Fruit fly (Drosophila melanogaster) whole organism, embryonic: Measurements from ENCODE around the gene Tao.

Experiments
- Asciz ChIP-seq: fragments of 200-800 bp; sonication (Bioruptor generic); optimal IDR thresholded peaks from 2 replicates; lab custom pipeline; 2017; ENCODE audit warnings: missing biosample characterization, mild to moderate bottlenecking, missing genetic modification characterization, missing genetic modification reagents
- Atf-2 ChIP-seq: fragments of 200-800 bp; sonication (Bioruptor generic); optimal IDR thresholded peaks from 2 replicates; lab custom pipeline; 2016; ENCODE audit warnings: missing biosample characterization, missing genetic modification characterization
- Atf6 ChIP-seq: fragments of 200-800 bp; sonication (Bioruptor generic); IDR thresholded peaks from 2 replicates; pipeline ENCODE4 v1.3.6; 2022; ENCODE audit warnings: missing biosample characterization, missing genetic modification characterization
- Bteb2 ChIP-seq: fragments of 200-800 bp; sonication (Bioruptor generic); optimal IDR thresholded peaks from 2 replicates; lab custom pipeline; 2016; ENCODE audit warnings: missing biosample characterization, missing genetic modification characterization
- CG10979 ChIP-seq: fragments of 200-800 bp; sonication (Bioruptor generic); optimal IDR thresholded peaks from 2 replicates; lab custom pipeline; 2018; ENCODE audit warnings: missing biosample characterization, mild to moderate bottlenecking, missing genetic modification characterization, moderate library complexity
- CG11247 ChIP-seq: fragments of 200-800 bp; sonication (Bioruptor generic); IDR thresholded peaks from 2 replicates; pipeline ENCODE4 v1.3.6; 2022; ENCODE audit warnings: missing biosample characterization, missing genetic modification characterization
- CG11504 ChIP-seq: fragments of 200-800 bp; sonication (Bioruptor generic); optimal IDR thresholded peaks from 3 replicates; lab custom pipeline; 2019; ENCODE audit warnings: missing biosample characterization, mild to moderate bottlenecking, missing genetic modification characterization, moderate library complexity
- CG11560 ChIP-seq: fragments of 200-800 bp; sonication (Bioruptor generic); IDR thresholded peaks from 3 replicates; pipeline ENCODE4 v1.3.6; 2022; ENCODE audit warnings: missing biosample characterization, missing genetic modification characterization
- CG12942 ChIP-seq: fragments of 200-800 bp; sonication (Bioruptor generic); optimal IDR thresholded peaks from 3 replicates; lab custom pipeline; 2016; ENCODE audit warnings: missing biosample characterization, missing genetic modification characterization
- CG14965 ChIP-seq: fragments of 200-800 bp; sonication (Bioruptor generic); optimal IDR thresholded peaks from 2 replicates; lab custom pipeline; 2016; ENCODE audit warnings: missing biosample characterization, missing genetic modification characterization, borderline replicate concordance
- CG15514 ChIP-seq: fragments of 200-800 bp; sonication (Bioruptor generic); optimal IDR thresholded peaks from 3 replicates; lab custom pipeline; 2017; ENCODE audit warnings: missing biosample characterization, missing genetic modification characterization, mild to moderate bottlenecking, moderate library complexity, missing genetic modification reagents
- CG15601 ChIP-seq: fragments of 200-800 bp; sonication (Bioruptor generic); optimal IDR thresholded peaks from 3 replicates; lab custom pipeline; 2019; ENCODE audit warnings: missing biosample characterization, mild to moderate bottlenecking, missing genetic modification characterization, moderate library complexity
- CG17361 ChIP-seq: fragments of 200-800 bp; sonication (Bioruptor generic); IDR thresholded peaks from 3 replicates; pipeline ENCODE4 v1.3.6; 2022; ENCODE audit warnings: missing biosample characterization, missing genetic modification characterization
- CG17912 ChIP-seq: fragments of 200-800 bp; sonication (Bioruptor generic); optimal IDR thresholded peaks from 2 replicates; lab custom pipeline; 2018; ENCODE audit warnings: missing biosample characterization, mild to moderate bottlenecking, missing genetic modification characterization
- CG2116 ChIP-seq: fragments of 200-800 bp; sonication (Bioruptor generic); optimal IDR thresholded peaks from 3 replicates; lab custom pipeline; 2018; ENCODE audit warnings: missing biosample characterization, mild to moderate bottlenecking, missing genetic modification characterization
- CG30403 ChIP-seq: fragments of 200-800 bp; sonication (Bioruptor generic); optimal IDR thresholded peaks from 3 replicates; lab custom pipeline; 2016; ENCODE audit warnings: missing biosample characterization, missing genetic modification characterization
- CG3065 ChIP-seq: fragments of 200-800 bp; sonication (Bioruptor generic); optimal IDR thresholded peaks from 2 replicates; lab custom pipeline; 2016; ENCODE audit warnings: missing biosample characterization, missing genetic modification characterization
- CG3407 ChIP-seq: fragments of 200-800 bp; sonication (Bioruptor generic); optimal IDR thresholded peaks from 2 replicates; lab custom pipeline; 2018; ENCODE audit warnings: missing biosample characterization, mild to moderate bottlenecking, missing genetic modification characterization
- CG34376 ChIP-seq: fragments of 200-800 bp; sonication (Bioruptor generic); optimal IDR thresholded peaks from 2 replicates; lab custom pipeline; 2018; ENCODE audit warnings: missing biosample characterization, mild to moderate bottlenecking, missing genetic modification characterization
- CG43689 ChIP-seq: fragments of 200-800 bp; sonication (Bioruptor generic); IDR thresholded peaks from 2 replicates; pipeline ENCODE4 v1.3.6; 2022; ENCODE audit warnings: missing biosample characterization, missing genetic modification characterization
- CG4404 ChIP-seq: fragments of 200-800 bp; sonication (Bioruptor generic); IDR thresholded peaks from 2 replicates; pipeline ENCODE4 v1.3.6; 2022; ENCODE audit warnings: missing biosample characterization, missing genetic modification characterization
- CG6689 ChIP-seq: fragments of 200-800 bp; sonication (Bioruptor generic); IDR thresholded peaks from 2 replicates; pipeline ENCODE4 v1.3.6; 2022; ENCODE audit warnings: missing biosample characterization, missing genetic modification characterization
- CG8359 ChIP-seq: fragments of 200-800 bp; sonication (Bioruptor generic); optimal IDR thresholded peaks from 2 replicates; lab custom pipeline; 2017; ENCODE audit warnings: missing biosample characterization, mild to moderate bottlenecking, missing genetic modification characterization, borderline replicate concordance
- CG9876 ChIP-seq: fragments of 200-800 bp; sonication (Bioruptor generic); optimal IDR thresholded peaks from 2 replicates; lab custom pipeline; 2016; ENCODE audit warnings: missing biosample characterization, missing genetic modification characterization
- CoRest ChIP-seq: fragments of 200-800 bp; sonication (Bioruptor generic); optimal IDR thresholded peaks from 3 replicates; lab custom pipeline; 2018; ENCODE audit warnings: missing biosample characterization, mild to moderate bottlenecking, missing genetic modification characterization, moderate library complexity
- E2f2 ChIP-seq: fragments of 200-800 bp; sonication (Bioruptor generic); IDR thresholded peaks from 2 replicates; pipeline ENCODE4 v1.3.6; 2022; ENCODE audit warnings: missing biosample characterization, missing genetic modification characterization
- Fer1 ChIP-seq: fragments of 200-800 bp; sonication (Bioruptor generic); optimal IDR thresholded peaks from 2 replicates; lab custom pipeline; 2017; ENCODE audit warnings: missing biosample characterization, mild to moderate bottlenecking, missing genetic modification characterization
- Hsf ChIP-seq: fragments of 200-800 bp; sonication (Bioruptor generic); optimal IDR thresholded peaks from 3 replicates; lab custom pipeline; 2016; ENCODE audit warnings: missing biosample characterization, missing genetic modification characterization
- Sry-β ChIP-seq: fragments of 200-800 bp; sonication (Bioruptor generic); optimal IDR thresholded peaks from 2 replicates; lab custom pipeline; 2018; ENCODE audit warnings: missing biosample characterization, mild to moderate bottlenecking, missing genetic modification characterization, moderate library complexity
- caup ChIP-seq: fragments of 200-800 bp; sonication (Bioruptor generic); optimal IDR thresholded peaks from 3 replicates; lab custom pipeline; 2017; ENCODE audit warnings: missing biosample characterization, mild to moderate bottlenecking, missing genetic modification characterization, moderate library complexity; ENCODE audit not compliant: severe bottlenecking
- eve ChIP-seq, 2 experiments: fragments of >200 bp; optimal IDR thresholded peaks; 2 replicates each; lab custom pipeline; 2017; ENCODE audit warnings: missing biosample characterization in 2 of 2, missing genetic modification characterization in 2 of 2
- ewg ChIP-seq: fragments of 200-800 bp; sonication (Bioruptor generic); optimal IDR thresholded peaks from 3 replicates; lab custom pipeline; 2017; ENCODE audit warnings: mild to moderate bottlenecking, missing biosample characterization, missing genetic modification reagents, missing genetic modification characterization
- fd64A ChIP-seq: fragments of 200-800 bp; sonication (Bioruptor generic); optimal IDR thresholded peaks from 3 replicates; lab custom pipeline; 2018; ENCODE audit warnings: missing biosample characterization, mild to moderate bottlenecking, missing genetic modification characterization
- her ChIP-seq: fragments of 200-800 bp; sonication (Bioruptor generic); optimal IDR thresholded peaks from 2 replicates; lab custom pipeline; 2016; ENCODE audit warnings: missing biosample characterization, missing genetic modification characterization
- jing ChIP-seq: fragments of 200-800 bp; sonication (Bioruptor generic); optimal IDR thresholded peaks from 2 replicates; lab custom pipeline; 2018; ENCODE audit warnings: missing biosample characterization, mild to moderate bottlenecking, missing genetic modification characterization
- ken ChIP-seq: fragments of 200-800 bp; sonication (Bioruptor generic); IDR thresholded peaks from 3 replicates; pipeline ENCODE4 v1.3.6; 2022; ENCODE audit warnings: missing biosample characterization, missing genetic modification characterization
- lmd ChIP-seq: fragments of 200-800 bp; sonication (Bioruptor generic); IDR thresholded peaks from 2 replicates; pipeline ENCODE4 v1.3.6; 2022; ENCODE audit warnings: missing biosample characterization, missing genetic modification characterization
- sim ChIP-seq: fragments of 200-800 bp; sonication (Bioruptor generic); IDR thresholded peaks from 2 replicates; pipeline ENCODE4 v1.3.6; 2022; ENCODE audit warnings: missing biosample characterization, missing genetic modification characterization
- sisA ChIP-seq: fragments of 200-800 bp; sonication (Bioruptor generic); IDR thresholded peaks from 2 replicates; pipeline ENCODE4 v1.3.6; 2022; ENCODE audit warnings: missing biosample characterization, missing genetic modification characterization
- slp2 ChIP-seq: fragments of 200-800 bp; sonication (Bioruptor generic); optimal IDR thresholded peaks from 2 replicates; lab custom pipeline; 2016; ENCODE audit warnings: missing biosample characterization, missing genetic modification characterization
- so ChIP-seq: fragments of 200-800 bp; sonication (Bioruptor generic); IDR thresholded peaks from 3 replicates; pipeline ENCODE4 v1.3.6; 2022; ENCODE audit warnings: missing biosample characterization, missing genetic modification characterization
- sqz ChIP-seq: fragments of 200-800 bp; sonication (Bioruptor generic); optimal IDR thresholded peaks from 3 replicates; lab custom pipeline; 2018; ENCODE audit warnings: missing biosample characterization, mild to moderate bottlenecking, missing genetic modification characterization
- stc ChIP-seq: fragments of 200-800 bp; sonication (Bioruptor generic); IDR thresholded peaks from 2 replicates; pipeline ENCODE4 v1.3.6; 2022; ENCODE audit warnings: missing biosample characterization, missing genetic modification characterization
- tio ChIP-seq: fragments of 200-800 bp; sonication (Bioruptor generic); optimal IDR thresholded peaks from 2 replicates; lab custom pipeline; 2017; ENCODE audit warnings: missing biosample characterization, missing genetic modification characterization, inconsistent platforms
- tna ChIP-seq: fragments of 200-800 bp; sonication (Bioruptor generic); IDR thresholded peaks from 2 replicates; pipeline ENCODE4 v1.3.6; 2022; ENCODE audit warnings: missing biosample characterization, missing genetic modification characterization; ENCODE audit not compliant: partially characterized antibody
- trh ChIP-seq: fragments of 200-800 bp; sonication (Bioruptor generic); optimal IDR thresholded peaks from 2 replicates; lab custom pipeline; 2016; ENCODE audit warnings: missing biosample characterization, missing genetic modification characterization
- ttk ChIP-seq: fragments of 200-800 bp; sonication (Bioruptor generic); IDR thresholded peaks from 2 replicates; pipeline ENCODE4 v2.1.2; 2022; ENCODE audit warnings: missing biosample characterization, missing genetic modification characterization
- tup ChIP-seq: fragments of 200-800 bp; sonication (Bioruptor generic); optimal IDR thresholded peaks from 2 replicates; lab custom pipeline; 2016; ENCODE audit warnings: missing biosample characterization, mild to moderate bottlenecking, missing genetic modification characterization, moderate library complexity
- vvl ChIP-seq: fragments of 200-800 bp; sonication (Bioruptor generic); IDR thresholded peaks from 2 replicates; pipeline ENCODE4 v1.3.6; 2022; ENCODE audit warnings: missing biosample characterization, missing genetic modification characterization
- yki ChIP-seq: fragments of >200 bp; optimal IDR thresholded peaks from 3 replicates; lab custom pipeline; 2018

Gene Tao

DNA sequence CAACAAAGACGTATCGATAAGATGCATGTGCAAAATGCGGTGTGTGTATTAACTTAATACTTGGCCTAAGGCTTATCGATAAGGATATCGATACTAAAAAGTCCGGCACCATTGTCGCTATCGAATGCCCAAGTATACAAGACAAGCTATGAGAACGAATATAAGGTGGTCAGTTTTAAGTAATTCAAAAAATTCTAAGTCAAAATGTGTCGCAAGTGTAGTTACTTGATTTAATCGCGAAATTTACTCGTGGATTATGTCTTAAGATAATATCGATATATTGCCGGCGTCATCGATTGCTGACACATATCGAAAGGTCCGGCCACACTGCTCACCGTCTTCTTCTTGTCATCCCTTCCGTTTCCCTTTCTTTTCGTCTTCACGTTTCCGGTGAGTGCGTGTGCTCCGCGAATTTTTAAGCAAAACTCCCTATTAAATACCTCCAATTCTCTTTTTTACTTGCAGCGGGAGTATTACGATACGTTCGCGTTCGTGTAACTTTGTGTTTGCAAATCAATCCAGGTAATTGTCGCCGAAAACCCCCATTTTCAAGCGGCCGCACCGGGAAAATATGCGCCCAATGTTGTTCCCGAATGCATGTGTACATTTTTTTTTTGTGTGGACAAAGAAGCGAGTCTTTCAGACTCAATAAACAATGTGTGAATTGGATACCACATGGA, 18.2 kb upstream of the Tao start, which contains the start of gene RpS10b (continued):
- TF ChIP-seq yki (lab: Kevin White, UChicago) = no peak
- peak; percentile 62 for TF ChIP-seq tio (GFP tag; lab: Kevin White, UChicago)
- peak; percentile 93 for TF ChIP-seq CG17361 (GFP tag; lab: Robert Waterston, UW)
- TF ChIP-seq sim (GFP tag; lab: Robert Waterston, UW) = peak; percentile 80
- peak; percentile 73; the same call in 1 of the 3 replicates for TF ChIP-seq CG11560 (tag; lab: Robert Waterston, UW)
- TF ChIP-seq CG15601 (tag; lab: Kevin White, UChicago) = peak; percentile 83
- peak; percentile 68 for TF ChIP-seq E2f2 (GFP tag; lab: Robert Waterston, UW)
- TF ChIP-seq tna (GFP tag; lab: Robert Waterston, UW) = peak; percentile 89
- TF ChIP-seq CG17912 (GFP tag; lab: Kevin White, UChicago) = peak; percentile 95
- TF ChIP-seq CG8359 (GFP tag; lab: Kevin White, UChicago) = peak; percentile 85
- TF ChIP-seq tup (GFP tag; lab: Kevin White, UChicago) = no peak
- TF ChIP-seq CG9876 (GFP tag; lab: Kevin White, UChicago) = peak; percentile 89
- peak; percentile 81 for TF ChIP-seq trh (GFP tag; lab: Kevin White, UChicago)
- peak; percentile 60 for TF ChIP-seq ttk (GFP tag; lab: Robert Waterston, UW)
- peak; percentile 97 for TF ChIP-seq caup (GFP tag; lab: Kevin White, UChicago)
- peak; percentile 94 for TF ChIP-seq Asciz
- TF ChIP-seq ken (GFP tag; lab: Robert Waterston, UW) = peak; percentile 67
- peak; percentile 57 for TF ChIP-seq CG12942
- peak; percentile 68 for TF ChIP-seq CG14965 (GFP tag; lab: Kevin White, UChicago)
- peak; percentile 85 for TF ChIP-seq so (GFP tag; lab: Robert Waterston, UW)
- peak; percentile 93 for TF ChIP-seq Fer1 (GFP tag; lab: Kevin White, UChicago)
- TF ChIP-seq Sry-β (GFP tag; lab: Kevin White, UChicago) = peak; percentile 56
- TF ChIP-seq fd64A (GFP tag; lab: Kevin White, UChicago) = peak; percentile 95
- TF ChIP-seq CG3065 (GFP tag; lab: Kevin White, UChicago) = peak; percentile 67
- TF ChIP-seq CG34376 = peak; percentile 99
- TF ChIP-seq CG43689 (GFP tag; lab: Robert Waterston, UW) = peak; percentile 78
- peak; percentile 77 for TF ChIP-seq CG11504 (tag; lab: Kevin White, UChicago)
- TF ChIP-seq eve (GFP tag; optimal IDR thresholded peaks at IDR 0.05; lab: Kevin White, UChicago) = peak in 1 of 2 experiments; percentile 96
- peak; percentile 95 for TF ChIP-seq CG2116 (GFP tag; lab: Kevin White, UChicago)
- peak; percentile 61; the same call in 1 of the 2 replicates for TF ChIP-seq Atf6
- TF ChIP-seq sisA = peak; percentile 55; the same call in 1 of the 2 replicates
- TF ChIP-seq sqz (GFP tag; lab: Kevin White, UChicago) = peak; percentile 94
- TF ChIP-seq CoRest (tag; lab: Kevin White, UChicago) = peak; percentile 77
- peak; percentile 84 for TF ChIP-seq her (GFP tag; lab: Kevin White, UChicago)
- TF ChIP-seq ewg (GFP tag; lab: Kevin White, UChicago) = peak; percentile 84
- peak; percentile 77 for TF ChIP-seq CG10979 (tag; lab: Kevin White, UChicago)
- TF ChIP-seq stc (GFP tag; lab: Robert Waterston, UW) = peak; percentile 72; the same call in 1 of the 2 replicates
- peak; percentile 92 for TF ChIP-seq CG15514 (GFP tag; lab: Kevin White, UChicago)
- peak; percentile 69 for TF ChIP-seq CG11247 (GFP tag; lab: Robert Waterston, UW)
- peak; percentile 76 for TF ChIP-seq vvl (GFP tag; lab: Robert Waterston, UW)
- TF ChIP-seq CG6689 (GFP tag; lab: Robert Waterston, UW) = peak; percentile 70
- 0 out of 2 replicates have a peak, but pooled peaks have one; percentile 39 for TF ChIP-seq CG4404 (GFP tag; lab: Robert Waterston, UW)
- TF ChIP-seq lmd (GFP tag; lab: Robert Waterston, UW) = peak; percentile 65
- TF ChIP-seq Bteb2 (GFP tag; lab: Kevin White, UChicago) = peak; percentile 85
- peak; percentile 89 for TF ChIP-seq Hsf (GFP tag; lab: Kevin White, UChicago)
- peak; percentile 75 for TF ChIP-seq CG30403
- TF ChIP-seq jing = peak; percentile 47
- TF ChIP-seq CG3407 (GFP tag; lab: Kevin White, UChicago) = peak; percentile 86
- peak; percentile 84 for TF ChIP-seq Atf-2 (GFP tag; lab: Kevin White, UChicago)
- TF ChIP-seq slp2 (GFP tag; lab: Kevin White, UChicago) = peak; percentile 91
